Worm (Caenorhabditis elegans) whole organism, late embryonic: Measurements from ENCODE around the gene moc-6.
A peak's percentile ranks its signal among the peaks of the same experiment; 100 is the strongest.

Experiments used
- C08G9.2 ChIP-seq: sonication (generic microtip); optimal IDR thresholded peaks from 2 replicates; lab custom pipeline; 2016; ENCODE audit warnings: mild to moderate bottlenecking, missing genetic modification characterization, moderate library complexity, missing compliant biosample characterization
- C38D4.7 ChIP-seq: fragments of 200-800 bp; sonication (Bioruptor generic); optimal IDR thresholded peaks from 2 replicates; lab custom pipeline; 2018; ENCODE audit warnings: mild to moderate bottlenecking, missing genetic modification characterization, moderate library complexity, missing compliant biosample characterization
- K02D7.2 ChIP-seq: sonication (generic microtip); optimal IDR thresholded peaks from 2 replicates; lab custom pipeline; 2017; ENCODE audit warnings: mild to moderate bottlenecking, missing genetic modification characterization, missing compliant biosample characterization
- K09A11.1 ChIP-seq: sonication (generic microtip); optimal IDR thresholded peaks from 2 replicates; lab custom pipeline; 2017; ENCODE audit warnings: antibody characterized with exemption, mild to moderate bottlenecking, missing genetic modification characterization, missing compliant biosample characterization; ENCODE audit not compliant: insufficient read depth
- T23F11.4 ChIP-seq: fragments of 200-800 bp; sonication (Bioruptor generic); optimal IDR thresholded peaks from 2 replicates; lab custom pipeline; 2018; ENCODE audit warnings: mild to moderate bottlenecking, missing genetic modification characterization, missing compliant biosample characterization
- Y22D7AL.16 ChIP-seq: sonication (generic microtip); optimal IDR thresholded peaks from 2 replicates; lab custom pipeline; 2016; ENCODE audit warnings: missing genetic modification characterization, missing compliant biosample characterization
- ahr-1 ChIP-seq: sonication (generic microtip); optimal IDR thresholded peaks from 2 replicates; lab custom pipeline; 2016; ENCODE audit warnings: missing genetic modification characterization, missing compliant biosample characterization
- ceh-14 ChIP-seq: sonication (generic microtip); optimal IDR thresholded peaks from 2 replicates; lab custom pipeline; 2016; ENCODE audit warnings: missing genotype, missing genetic modification characterization, missing compliant biosample characterization
- ceh-2 ChIP-seq: sonication (generic microtip); optimal IDR thresholded peaks from 2 replicates; lab custom pipeline; 2016; ENCODE audit warnings: missing genotype, missing genetic modification characterization, missing compliant biosample characterization
- ceh-22 ChIP-seq: sonication (generic microtip); optimal IDR thresholded peaks from 2 replicates; lab custom pipeline; 2017; ENCODE audit warnings: missing biosample characterization, missing genetic modification characterization
- ceh-30 ChIP-seq: fragments of 150-350 bp; optimal IDR thresholded peaks from 2 replicates; lab custom pipeline; 2014; ENCODE audit warnings: missing biosample characterization, missing genetic modification characterization
- ceh-31 ChIP-seq: sonication (generic microtip); optimal IDR thresholded peaks from 2 replicates; lab custom pipeline; 2016; ENCODE audit warnings: missing genetic modification characterization, missing compliant biosample characterization
- ceh-34 ChIP-seq: sonication (generic microtip); optimal IDR thresholded peaks from 2 replicates; lab custom pipeline; 2016; ENCODE audit warnings: mild to moderate bottlenecking, missing genetic modification characterization, missing compliant biosample characterization
- ceh-45 ChIP-seq: fragments of 200-800 bp; sonication (Bioruptor generic); IDR thresholded peaks from 2 replicates; pipeline ENCODE4 v1.3.6; 2022; ENCODE audit warnings: missing genetic modification reagents, missing genetic modification characterization, missing compliant biosample characterization
- ceh-9 ChIP-seq: sonication (generic microtip); optimal IDR thresholded peaks from 2 replicates; lab custom pipeline; 2016; ENCODE audit warnings: mild to moderate bottlenecking, missing genetic modification characterization, inconsistent platforms, missing compliant biosample characterization
- dve-1 ChIP-seq: sonication (generic microtip); optimal IDR thresholded peaks from 2 replicates; lab custom pipeline; 2017; ENCODE audit warnings: antibody characterized with exemption, mild to moderate bottlenecking, missing genetic modification characterization, missing compliant biosample characterization
- elt-2 ChIP-seq: sonication (generic microtip); optimal IDR thresholded peaks from 2 replicates; lab custom pipeline; 2016; ENCODE audit warnings: missing genetic modification reagents, missing genetic modification characterization, missing compliant biosample characterization
- elt-4 ChIP-seq: sonication (generic microtip); optimal IDR thresholded peaks from 2 replicates; lab custom pipeline; 2016; ENCODE audit warnings: missing genetic modification characterization, missing compliant biosample characterization
- ets-4 ChIP-seq: sonication (generic microtip); optimal IDR thresholded peaks from 2 replicates; lab custom pipeline; 2016; ENCODE audit warnings: missing genetic modification characterization, missing compliant biosample characterization
- fax-1 ChIP-seq: sonication (generic microtip); optimal IDR thresholded peaks from 2 replicates; lab custom pipeline; 2016; ENCODE audit warnings: missing genotype, missing genetic modification characterization, missing compliant biosample characterization
- fkh-6 ChIP-seq: sonication (generic microtip); optimal IDR thresholded peaks from 2 replicates; lab custom pipeline; 2016; ENCODE audit warnings: missing genetic modification characterization, missing compliant biosample characterization
- gmeb-2 ChIP-seq: sonication (generic microtip); optimal IDR thresholded peaks from 2 replicates; lab custom pipeline; 2016; ENCODE audit warnings: missing genetic modification characterization, inconsistent platforms, missing compliant biosample characterization
- hlh-13 ChIP-seq: fragments of 200-800 bp; sonication (Bioruptor generic); optimal IDR thresholded peaks from 2 replicates; lab custom pipeline; 2018; ENCODE audit warnings: mild to moderate bottlenecking, missing genetic modification characterization, missing compliant biosample characterization
- hlh-15 ChIP-seq: sonication (generic microtip); optimal IDR thresholded peaks from 2 replicates; lab custom pipeline; 2016; ENCODE audit warnings: missing genetic modification characterization, missing compliant biosample characterization
- hlh-6 ChIP-seq: sonication (generic microtip); optimal IDR thresholded peaks from 2 replicates; lab custom pipeline; 2016; ENCODE audit warnings: missing genotype, missing genetic modification characterization, missing compliant biosample characterization
- hlh-8 ChIP-seq: sonication (generic microtip); optimal IDR thresholded peaks from 2 replicates; lab custom pipeline; 2016; ENCODE audit warnings: missing genotype, missing genetic modification characterization, missing compliant biosample characterization
- lim-6 ChIP-seq: sonication (generic microtip); optimal IDR thresholded peaks from 2 replicates; lab custom pipeline; 2016; ENCODE audit warnings: missing genetic modification characterization, missing compliant biosample characterization
- lin-11 ChIP-seq: fragments of 200-800 bp; sonication (Bioruptor generic); optimal IDR thresholded peaks from 2 replicates; lab custom pipeline; 2018; ENCODE audit warnings: mild to moderate bottlenecking, missing genetic modification characterization, missing compliant biosample characterization
- madf-2 ChIP-seq: sonication (generic microtip); optimal IDR thresholded peaks from 2 replicates; lab custom pipeline; 2017; ENCODE audit warnings: missing genetic modification characterization, missing compliant biosample characterization
- mec-3 ChIP-seq: sonication (generic microtip); optimal IDR thresholded peaks from 2 replicates; lab custom pipeline; 2016; ENCODE audit warnings: borderline replicate concordance, missing genetic modification characterization, missing compliant biosample characterization
- nfya-1 ChIP-seq: sonication (generic microtip); optimal IDR thresholded peaks from 2 replicates; lab custom pipeline; 2017; ENCODE audit warnings: missing genetic modification characterization, mild to moderate bottlenecking, missing compliant biosample characterization, antibody characterized with exemption, moderate library complexity
- nhr-11 ChIP-seq: fragments of 150-350 bp; optimal IDR thresholded peaks from 2 replicates; lab custom pipeline; 2014; ENCODE audit warnings: missing biosample characterization, missing genetic modification characterization
- nhr-232 ChIP-seq: sonication (generic microtip); optimal IDR thresholded peaks from 2 replicates; lab custom pipeline; 2016; ENCODE audit warnings: missing genetic modification characterization, missing compliant biosample characterization
- npax-4 ChIP-seq: sonication (generic microtip); optimal IDR thresholded peaks from 2 replicates; lab custom pipeline; 2016; ENCODE audit warnings: missing genetic modification characterization, missing compliant biosample characterization
- odd-2 ChIP-seq: sonication (generic microtip); optimal IDR thresholded peaks from 2 replicates; lab custom pipeline; 2017; ENCODE audit warnings: antibody characterized with exemption, mild to moderate bottlenecking, missing genetic modification characterization, missing compliant biosample characterization
- pag-3 ChIP-seq: sonication (generic microtip); optimal IDR thresholded peaks from 2 replicates; lab custom pipeline; 2016; ENCODE audit warnings: missing compliant biosample characterization, missing genetic modification characterization, borderline replicate concordance
- pax-1 ChIP-seq: fragments of 150-350 bp; optimal IDR thresholded peaks from 2 replicates; lab custom pipeline; 2014; ENCODE audit warnings: missing biosample characterization, missing genetic modification characterization
- ref-2 ChIP-seq: sonication (generic microtip); optimal IDR thresholded peaks from 2 replicates; lab custom pipeline; 2016; ENCODE audit warnings: missing genetic modification characterization, missing compliant biosample characterization
- sdc-2 ChIP-seq: sonication (generic microtip); optimal IDR thresholded peaks from 2 replicates; lab custom pipeline; 2016; ENCODE audit warnings: missing genotype, missing genetic modification characterization, missing compliant biosample characterization
- sox-2 ChIP-seq: fragments of 200-800 bp; sonication (Bioruptor generic); IDR thresholded peaks from 2 replicates; pipeline ENCODE4 v1.3.6; 2022; ENCODE audit warnings: missing genetic modification reagents, missing genetic modification characterization, missing compliant biosample characterization
- sox-4 ChIP-seq: sonication (generic microtip); optimal IDR thresholded peaks from 2 replicates; lab custom pipeline; 2017; ENCODE audit warnings: mild to moderate bottlenecking, missing genetic modification characterization, inconsistent platforms, missing compliant biosample characterization
- syd-9 ChIP-seq: sonication (generic microtip); optimal IDR thresholded peaks from 2 replicates; lab custom pipeline; 2016; ENCODE audit warnings: mild to moderate bottlenecking, missing genetic modification characterization, moderate library complexity, missing compliant biosample characterization
- tbx-2 ChIP-seq: sonication (generic microtip); optimal IDR thresholded peaks from 2 replicates; lab custom pipeline; 2016; ENCODE audit warnings: missing genetic modification characterization, missing compliant biosample characterization
- ttx-3 ChIP-seq: sonication (generic microtip); optimal IDR thresholded peaks from 2 replicates; lab custom pipeline; 2016; ENCODE audit warnings: missing genetic modification reagents, missing genetic modification characterization, missing compliant biosample characterization
- unc-3 ChIP-seq, 2 experiments: fragments of 200-800 bp in 1 of 2; sonication (Bioruptor generic) in 1 of 2; sonication (generic microtip) in 1 of 2; conservative IDR thresholded peaks in 1 of 2; optimal IDR thresholded peaks in 1 of 2; 2 replicates each; pipeline versions ENCODE4 v1.3.6 to Lab custom; 2016 to 2022; ENCODE audit warnings: missing compliant biosample characterization in 2 of 2, missing genetic modification characterization in 2 of 2, missing genetic modification reagents in 1 of 2
- unc-42 ChIP-seq: sonication (generic microtip); optimal IDR thresholded peaks from 2 replicates; lab custom pipeline; 2016; ENCODE audit warnings: missing genotype, missing genetic modification characterization, missing compliant biosample characterization
- unc-86 ChIP-seq: sonication (generic microtip); optimal IDR thresholded peaks from 2 replicates; lab custom pipeline; 2016; ENCODE audit warnings: missing genetic modification characterization, missing compliant biosample characterization
- zip-5 ChIP-seq: sonication (generic microtip); optimal IDR thresholded peaks from 2 replicates; lab custom pipeline; 2016; ENCODE audit warnings: missing genetic modification characterization, missing compliant biosample characterization
- ztf-16 ChIP-seq: sonication (generic microtip); optimal IDR thresholded peaks from 2 replicates; lab custom pipeline; 2017; ENCODE audit warnings: missing genetic modification characterization, missing compliant biosample characterization

Gene moc-6

ce11 chrIII:5171945-5172344, 23.8 kb upstream of the moc-6 start, which contains the start of gene prp-19:
Gene prp-19, minus strand, starts transcription at chrIII:5172045.
- TF ChIP-seq zip-5 (tag; lab: Kevin White, UChicago) (no peak), hlh-6 (no peak), lim-6 (tag; lab: Kevin White, UChicago) (no peak), K09A11.1 (tag; lab: Kevin White, UChicago) (no peak), hlh-15 (tag; lab: Kevin White, UChicago) (no peak), ahr-1 (tag; lab: Kevin White, UChicago) (no peak), K02D7.2 (tag; lab: Kevin White, UChicago) (no peak), elt-4 (tag; lab: Kevin White, UChicago) (no peak), gmeb-2 (tag; lab: Kevin White, UChicago) (no peak)
- TF ChIP-seq, all 69 proteins: peak for 0

ce11 chrIII:5172470-5172869, 23.3 kb upstream of the moc-6 start, which contains the start of gene K10D2.5:
Gene K10D2.5, plus strand, starts transcription at chrIII:5172720.
- TF ChIP-seq ceh-2 (peak; percentile 99), sox-4 (no peak), nhr-11 (no peak), zip-5 (tag; lab: Kevin White, UChicago) (peak; percentile 92), ceh-34 (tag; lab: Kevin White, UChicago) (peak; percentile 94), lin-11 (tag; lab: Kevin White, UChicago) (no peak), pag-3 (tag; lab: Kevin White, UChicago) (peak; percentile 78), nfya-1 (peak; percentile 78), fax-1 (peak; percentile 93), ceh-14 (peak; percentile 95), K02D7.2 (tag; lab: Kevin White, UChicago) (peak; percentile 60), lim-6 (tag; lab: Kevin White, UChicago) (peak; percentile 96), hlh-13 (peak; percentile 49), unc-42 (tag; lab: Kevin White, UChicago) (peak; percentile 87), fkh-6 (tag; lab: Kevin White, UChicago) (peak; percentile 85), ceh-9 (no peak), Y22D7AL.16 (tag; lab: Kevin White, UChicago) (no peak), C08G9.2 (peak; percentile 100), odd-2 (tag; lab: Kevin White, UChicago) (no peak), T23F11.4 (GFP tag; lab: Kevin White, UChicago) (no peak), mec-3 (tag; lab: Kevin White, UChicago) (peak; percentile 98), npax-4 (tag; lab: Kevin White, UChicago) (no peak), ref-2 (tag; lab: Kevin White, UChicago) (peak; percentile 99), ceh-22 (tag; lab: Kevin White, UChicago) (no peak), madf-2 (peak; percentile 80), hlh-6 (peak; percentile 89), unc-86 (tag; lab: Kevin White, UChicago) (peak; percentile 78), nhr-232 (tag; lab: Kevin White, UChicago) (peak; percentile 25), tbx-2 (peak; percentile 99), ceh-45 (0 out of 2 replicates have a peak, but pooled peaks have one; percentile 16), ceh-30 (no peak), ztf-16 (tag; lab: Kevin White, UChicago) (peak; percentile 92), unc-3 (GFP tag; conservative IDR thresholded peaks at IDR 0.05; lab: Robert Waterston, UW) (peak; percentile 79), unc-3 (tag; optimal IDR thresholded peaks at IDR 0.05; lab: Kevin White, UChicago) (peak; percentile 45), K09A11.1 (tag; lab: Kevin White, UChicago) (no peak), hlh-15 (tag; lab: Kevin White, UChicago) (peak; percentile 52), elt-2 (tag; lab: Kevin White, UChicago) (peak; percentile 84), sdc-2 (tag; lab: Kevin White, UChicago) (peak; percentile 79), pax-1 (tag; lab: Kevin White, UChicago) (peak; percentile 49), syd-9 (tag; lab: Kevin White, UChicago) (peak; percentile 82), ttx-3 (tag; lab: Kevin White, UChicago) (no peak), hlh-8 (peak; percentile 95), dve-1 (tag; lab: Kevin White, UChicago) (peak; percentile 69), ceh-31 (tag; lab: Kevin White, UChicago) (peak; percentile 100), C38D4.7 (GFP tag; lab: Kevin White, UChicago) (no peak), gmeb-2 (tag; lab: Kevin White, UChicago) (peak; percentile 55), ets-4 (peak; percentile 100), sox-2 (peak; percentile 23)
